Fruit fly (Drosophila melanogaster) whole organism, prepupa: ENCODE measurements around the gene CG33796.

Experiments used
- CG11762 ChIP-seq: fragments of 200-800 bp; sonication (Bioruptor generic); optimal IDR thresholded peaks from 3 replicates; lab custom pipeline; 2016; ENCODE audit warnings: missing biosample characterization, missing genetic modification characterization; ENCODE audit not compliant: insufficient read depth
- CG8119 ChIP-seq: fragments of 200-800 bp; sonication (Bioruptor generic); IDR thresholded peaks from 3 replicates; pipeline ENCODE4 v1.3.6; 2022; ENCODE audit warnings: missing biosample characterization, missing genetic modification characterization
- CG8319 ChIP-seq: fragments of 200-800 bp; sonication (Bioruptor generic); optimal IDR thresholded peaks from 3 replicates; lab custom pipeline; 2016; ENCODE audit warnings: missing biosample characterization, missing genetic modification characterization
- Gug ChIP-seq: fragments of 200-800 bp; sonication (Bioruptor generic); IDR thresholded peaks from 2 replicates; pipeline ENCODE4 v1.3.6; 2022; ENCODE audit warnings: missing biosample characterization, missing genetic modification characterization
- Sox15 ChIP-seq: fragments of 200-800 bp; sonication (Bioruptor generic); optimal IDR thresholded peaks from 3 replicates; lab custom pipeline; 2016; ENCODE audit warnings: missing biosample characterization, missing genetic modification characterization
- achi ChIP-seq: fragments of 200-800 bp; sonication (Bioruptor generic); optimal IDR thresholded peaks from 3 replicates; lab custom pipeline; 2016; ENCODE audit warnings: missing biosample characterization, missing genetic modification characterization
- acj6 ChIP-seq: fragments of 200-800 bp; sonication (Bioruptor generic); optimal IDR thresholded peaks from 3 replicates; lab custom pipeline; 2016; ENCODE audit warnings: missing biosample characterization, missing genetic modification characterization
- fd85E ChIP-seq: fragments of 200-800 bp; sonication (Bioruptor generic); optimal IDR thresholded peaks from 3 replicates; lab custom pipeline; 2016; ENCODE audit warnings: missing biosample characterization, missing genetic modification characterization
- topi ChIP-seq: fragments of 200-800 bp; sonication (Bioruptor generic); optimal IDR thresholded peaks from 3 replicates; lab custom pipeline; 2016; ENCODE audit warnings: missing biosample characterization, missing genetic modification characterization

DNA sequence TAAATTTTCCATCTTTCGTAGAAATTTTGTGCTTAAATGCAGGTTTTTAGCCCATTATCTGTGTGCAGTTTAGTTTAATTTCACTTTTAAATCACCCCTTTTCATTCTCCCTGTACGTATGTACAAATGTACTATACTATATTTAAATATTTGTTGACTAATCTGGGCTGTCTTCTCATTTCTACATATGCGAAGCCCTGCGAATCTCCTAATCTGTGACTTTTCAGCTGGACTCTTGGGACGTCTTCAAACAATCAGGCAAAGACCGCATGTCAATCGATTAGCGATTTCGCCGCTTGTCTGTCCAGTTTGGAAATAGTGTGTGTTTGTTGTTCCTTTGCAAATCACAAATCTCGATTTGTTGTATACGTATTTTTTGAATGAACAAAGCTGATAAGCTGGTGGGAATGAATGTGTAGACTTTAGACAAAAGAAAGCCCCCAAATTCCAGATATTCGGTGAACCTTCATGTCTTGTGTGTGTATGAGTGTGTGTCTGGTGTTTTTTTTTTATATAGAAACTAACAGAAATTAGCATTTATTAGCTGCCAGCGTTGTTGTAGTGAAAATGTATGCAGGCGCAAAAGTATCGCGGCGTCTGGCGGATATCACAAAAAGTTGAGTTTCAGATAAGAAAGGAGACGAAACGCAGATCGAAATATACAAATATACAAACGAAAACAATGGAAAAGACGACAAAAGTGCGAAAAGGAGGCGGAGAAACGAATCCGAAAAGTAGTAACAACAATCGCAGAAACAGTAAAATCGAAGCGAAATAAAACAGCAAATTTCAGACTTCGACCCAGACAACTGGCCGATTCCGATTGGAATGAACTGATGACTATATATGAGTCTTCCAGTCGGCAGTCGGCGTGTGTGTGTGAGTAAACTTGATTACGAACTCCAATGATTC lies 10.5 kb downstream of the CG33796 start:
- TF ChIP-seq achi (GFP tag; lab: Kevin White, UChicago) = no peak
- TF ChIP-seq CG11762 (GFP tag; lab: Kevin White, UChicago) = no peak
- no peak for TF ChIP-seq acj6 (GFP tag; lab: Kevin White, UChicago)
- TF ChIP-seq Gug (GFP tag; lab: Robert Waterston, UW) = no peak
- no peak for TF ChIP-seq fd85E (GFP tag; lab: Kevin White, UChicago)
- TF ChIP-seq Sox15 (GFP tag; lab: Kevin White, UChicago) = no peak
- no peak for TF ChIP-seq topi (GFP tag; lab: Kevin White, UChicago)
- no peak for TF ChIP-seq CG8119 (GFP tag; lab: Robert Waterston, UW)
- no peak for TF ChIP-seq CG8319 (GFP tag; lab: Kevin White, UChicago)
